Worm (Caenorhabditis elegans): ENCODE measurements around the gene ZK616.3.

The ZK616.3 gene

DNA sequence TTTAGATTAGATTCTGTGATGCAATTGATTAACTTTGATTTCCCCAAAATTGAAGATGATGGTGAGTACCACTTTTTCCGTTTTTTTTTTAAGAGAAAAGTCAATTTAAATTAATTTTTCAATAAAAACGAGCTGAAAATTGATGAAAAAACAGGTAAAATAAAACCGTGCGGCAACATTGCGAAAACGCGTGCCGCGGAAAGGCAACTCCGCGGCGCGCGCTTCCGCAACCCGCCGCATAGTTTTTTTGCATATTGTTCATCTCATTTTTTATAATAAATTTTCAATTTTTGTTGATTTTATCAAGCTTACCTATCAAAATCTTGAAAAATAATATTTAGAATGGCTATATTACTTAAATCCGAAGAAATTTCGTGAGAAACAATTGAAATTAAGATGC, 26.0 kb upstream of the ZK616.3 start (continued):
- TF ChIP-seq jun-1 (tag; optimal IDR thresholded peaks at IDR 0.05) (no peak), ztf-7 (tag; optimal IDR thresholded peaks at IDR 0.05) (no peak), saeg-2 (GFP tag; IDR thresholded peaks at IDR 0.05) (no peak), F49E8.2 (tag; optimal IDR thresholded peaks at IDR 0.05; ENCODE audit: borderline replicate concordance) (no peak), tag-97 (GFP tag; IDR thresholded peaks at IDR 0.05) (no peak), lin-15B (tag; optimal IDR thresholded peaks at IDR 0.05) (no peak), ztf-11 (tag; optimal IDR thresholded peaks at IDR 0.05) (no peak), snpc-1.2 (GFP tag; IDR thresholded peaks at IDR 0.05) (peak; percentile 49; the same call in 1 of the 2 replicates), F10B5.3 (tag; optimal IDR thresholded peaks at IDR 0.05) (no peak), hif-1 (tag; optimal IDR thresholded peaks at IDR 0.05) (no peak), aha-1 (tag) (peak; percentile 43), dmd-6 (GFP tag; IDR thresholded peaks at IDR 0.05) (no peak), nhr-111 (GFP tag; optimal IDR thresholded peaks at IDR 0.05) (no peak), nhr-10 (tag; optimal IDR thresholded peaks at IDR 0.05) (no peak), Y75B8A.6 (GFP tag; IDR thresholded peaks at IDR 0.05) (no peak), lin-38 (GFP tag; IDR thresholded peaks at IDR 0.05) (peak; percentile 58), ceh-62 (tag; optimal IDR thresholded peaks at IDR 0.05) (no peak), dve-1 (tag; optimal IDR thresholded peaks at IDR 0.05; ENCODE audit: insufficient read depth) (peak; percentile 47), nhr-77 (tag; optimal IDR thresholded peaks at IDR 0.05) (no peak), arid-1 (GFP tag; conservative IDR thresholded peaks at IDR 0.05) (no peak), unc-39 (tag; optimal IDR thresholded peaks at IDR 0.05) (no peak), mxl-2 (GFP tag; conservative IDR thresholded peaks at IDR 0.05) (no peak), daf-19 (GFP tag; conservative IDR thresholded peaks at IDR 0.05) (no peak), gei-8 (GFP tag; optimal IDR thresholded peaks at IDR 0.05) (no peak), lsy-2 (tag; optimal IDR thresholded peaks at IDR 0.05) (peak in 1 of 2 experiments; percentile 58), unc-130 (GFP tag; optimal IDR thresholded peaks at IDR 0.05) (peak; percentile 2), F26F4.8 (GFP tag; conservative IDR thresholded peaks at IDR 0.05) (no peak), lir-3 (tag; optimal IDR thresholded peaks at IDR 0.05) (no peak), zag-1 (tag; optimal IDR thresholded peaks at IDR 0.05) (no peak), hlh-11 (tag; optimal IDR thresholded peaks at IDR 0.05) (no peak), tra-1 (GFP tag; IDR thresholded peaks at IDR 0.05) (no peak), daf-8 (GFP tag; IDR thresholded peaks at IDR 0.05) (no peak)

DNA sequence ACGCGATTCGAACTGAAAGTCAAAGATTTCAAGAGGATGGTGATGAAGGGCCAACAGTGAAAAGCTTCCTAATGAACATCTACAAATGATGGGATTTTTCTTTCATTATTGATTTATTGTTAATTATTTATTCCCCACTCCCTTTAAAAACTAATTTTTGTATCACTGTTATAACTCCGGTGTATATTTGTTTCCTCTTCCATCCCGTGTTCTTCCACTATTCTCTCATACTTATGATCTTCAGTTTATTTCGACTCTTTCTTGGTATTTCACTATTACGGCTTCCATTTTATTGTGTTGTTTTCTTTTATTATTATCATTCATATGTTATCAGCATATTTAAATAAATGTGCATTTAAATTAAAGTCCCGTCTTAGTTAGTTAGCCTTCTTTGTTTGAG, 22.5 kb upstream of the ZK616.3 start:
- TF ChIP-seq unc-62 (GFP tag; optimal IDR thresholded peaks at IDR 0.05 in 1 of 2) (peak in 1 of 2 experiments; percentile 51), unc-62 (tag; optimal IDR thresholded peaks at IDR 0.05) (no peak), php-3 (GFP tag; IDR thresholded peaks at IDR 0.05) (peak; percentile 5; the same call in 1 of the 2 replicates), daf-16 (GFP tag; optimal IDR thresholded peaks at IDR 0.05) (no peak), daf-16 (tag; optimal IDR thresholded peaks at IDR 0.05) (peak; percentile 61), nhr-77 (tag; optimal IDR thresholded peaks at IDR 0.05) (peak; percentile 14), zip-11 (GFP tag; IDR thresholded peaks at IDR 0.05) (no peak), Y105C5A.15 (GFP tag; IDR thresholded peaks at IDR 0.05) (no peak), mep-1 (tag; optimal IDR thresholded peaks at IDR 0.05) (peak; percentile 44), dmd-6 (GFP tag; IDR thresholded peaks at IDR 0.05) (peak; percentile 37), pqm-1 (tag; optimal IDR thresholded peaks at IDR 0.05) (peak; percentile 8), dve-1 (tag; optimal IDR thresholded peaks at IDR 0.05; ENCODE audit: insufficient read depth) (peak; percentile 36), sdz-12 (GFP tag; optimal IDR thresholded peaks at IDR 0.05) (no peak)

All from whole organism, L4 larva.